Worm (Caenorhabditis elegans) whole organism, mixed stage, embryonic: ENCODE data around the gene T22F7.3.

Experiments
- M03D4.4 ChIP-seq: sonication (generic microtip); optimal IDR thresholded peaks from 2 replicates; lab custom pipeline; 2017; ENCODE audit warnings: mild to moderate bottlenecking, missing genetic modification characterization, missing compliant biosample characterization
- bed-3 ChIP-seq: fragments of 200-800 bp; sonication (Bioruptor generic); optimal IDR thresholded peaks from 3 replicates; lab custom pipeline; 2018; ENCODE audit warnings: mild to moderate bottlenecking, missing genetic modification characterization, moderate library complexity, missing compliant biosample characterization
- blmp-1 ChIP-seq: fragments of 150-350 bp; optimal IDR thresholded peaks from 2 replicates; lab custom pipeline; 2014; ENCODE audit warnings: missing biosample characterization, missing genetic modification characterization
- ceh-39 ChIP-seq: fragments of 150-350 bp; optimal IDR thresholded peaks from 2 replicates; lab custom pipeline; 2014; ENCODE audit warnings: missing biosample characterization, missing genetic modification characterization
- ceh-43 ChIP-seq: fragments of 200-800 bp; sonication (Bioruptor generic); optimal IDR thresholded peaks from 2 replicates; lab custom pipeline; 2018; ENCODE audit warnings: mild to moderate bottlenecking, missing genetic modification characterization, moderate library complexity, missing compliant biosample characterization
- ceh-83 ChIP-seq: fragments of 200-800 bp; sonication (Bioruptor generic); optimal IDR thresholded peaks from 2 replicates; lab custom pipeline; 2018; ENCODE audit warnings: mild to moderate bottlenecking, missing genetic modification characterization, missing compliant biosample characterization
- ces-1 ChIP-seq: fragments of 150-350 bp; optimal IDR thresholded peaks from 2 replicates; lab custom pipeline; 2014; ENCODE audit warnings: missing biosample characterization, missing genetic modification reagents, missing genetic modification characterization
- cnd-1 ChIP-seq: fragments of 200-800 bp; sonication (Bioruptor generic); optimal IDR thresholded peaks from 2 replicates; lab custom pipeline; 2018; ENCODE audit warnings: mild to moderate bottlenecking, missing genetic modification characterization, missing compliant biosample characterization
- drap-1 ChIP-seq: fragments of 200-800 bp; sonication (Bioruptor generic); optimal IDR thresholded peaks from 3 replicates; lab custom pipeline; 2018; ENCODE audit warnings: mild to moderate bottlenecking, missing genetic modification characterization, missing compliant biosample characterization
- elt-1 ChIP-seq: sonication (generic microtip); optimal IDR thresholded peaks from 2 replicates; lab custom pipeline; 2017; ENCODE audit warnings: missing genetic modification characterization, mild to moderate bottlenecking, missing compliant biosample characterization, antibody characterized with exemption, moderate library complexity, borderline replicate concordance; ENCODE audit not compliant: insufficient read depth
- elt-3 ChIP-seq: fragments of 150-350 bp; optimal IDR thresholded peaks from 2 replicates; lab custom pipeline; 2014; ENCODE audit warnings: missing biosample characterization, missing genetic modification characterization
- flh-1 ChIP-seq: fragments of 200-800 bp; sonication (Bioruptor generic); optimal IDR thresholded peaks from 2 replicates; lab custom pipeline; 2018; ENCODE audit warnings: mild to moderate bottlenecking, missing genetic modification characterization, moderate library complexity, missing compliant biosample characterization
- ham-2 ChIP-seq: fragments of 200-800 bp; sonication (Bioruptor generic); optimal IDR thresholded peaks from 2 replicates; lab custom pipeline; 2018; ENCODE audit warnings: mild to moderate bottlenecking, missing genetic modification characterization, missing compliant biosample characterization
- hlh-1 ChIP-seq: fragments of 150-350 bp; optimal IDR thresholded peaks from 2 replicates; lab custom pipeline; 2014; ENCODE audit warnings: missing biosample characterization, missing genetic modification reagents, missing genetic modification characterization
- lin-13 ChIP-seq: fragments of 150-350 bp; optimal IDR thresholded peaks from 2 replicates; lab custom pipeline; 2014; ENCODE audit warnings: missing biosample characterization, missing genetic modification characterization
- lin-32 ChIP-seq: fragments of 200-800 bp; sonication (Bioruptor generic); optimal IDR thresholded peaks from 2 replicates; lab custom pipeline; 2018; ENCODE audit warnings: mild to moderate bottlenecking, missing genetic modification characterization, missing compliant biosample characterization
- lsy-2 ChIP-seq: fragments of 150-350 bp; optimal IDR thresholded peaks from 2 replicates; lab custom pipeline; 2014; ENCODE audit warnings: missing biosample characterization, missing genetic modification characterization
- mab-5 ChIP-seq: fragments of 150-350 bp; optimal IDR thresholded peaks from 2 replicates; lab custom pipeline; 2014; ENCODE audit warnings: missing biosample characterization, missing genetic modification characterization
- mep-1 ChIP-seq: fragments of 150-350 bp; optimal IDR thresholded peaks from 2 replicates; lab custom pipeline; 2017; ENCODE audit warnings: missing biosample characterization, missing genetic modification reagents, missing genetic modification characterization, inconsistent platforms
- mls-2 ChIP-seq: sonication (generic microtip); optimal IDR thresholded peaks from 2 replicates; lab custom pipeline; 2016; ENCODE audit warnings: mild to moderate bottlenecking, missing genetic modification characterization, moderate library complexity, missing compliant biosample characterization
- nhr-12 ChIP-seq: fragments of 150-350 bp; optimal IDR thresholded peaks from 2 replicates; lab custom pipeline; 2014; ENCODE audit warnings: missing biosample characterization, missing genetic modification characterization
- nhr-2 ChIP-seq: fragments of 150-350 bp; optimal IDR thresholded peaks from 2 replicates; lab custom pipeline; 2014; ENCODE audit warnings: missing biosample characterization, missing genetic modification characterization
- nhr-237 ChIP-seq: fragments of 150-350 bp; optimal IDR thresholded peaks from 2 replicates; lab custom pipeline; 2014; ENCODE audit warnings: missing biosample characterization, missing genetic modification characterization
- nhr-28 ChIP-seq: fragments of 150-350 bp; optimal IDR thresholded peaks from 2 replicates; lab custom pipeline; 2014; ENCODE audit warnings: missing biosample characterization, missing genetic modification characterization
- nhr-76 ChIP-seq: sonication (generic microtip); optimal IDR thresholded peaks from 2 replicates; lab custom pipeline; 2017; ENCODE audit warnings: missing biosample characterization, missing genetic modification characterization
- pha-4 ChIP-seq: fragments of 150-350 bp; optimal IDR thresholded peaks from 2 replicates; lab custom pipeline; 2018; ENCODE audit warnings: missing biosample characterization, missing genetic modification reagents, missing genetic modification characterization
- sem-2 ChIP-seq: fragments of 200-800 bp; sonication (Bioruptor generic); optimal IDR thresholded peaks from 2 replicates; lab custom pipeline; 2018; ENCODE audit warnings: mild to moderate bottlenecking, missing genetic modification characterization, missing compliant biosample characterization
- snpc-4 ChIP-seq: fragments of 150-350 bp; optimal IDR thresholded peaks from 2 replicates; lab custom pipeline; 2014; ENCODE audit warnings: missing biosample characterization, missing genetic modification characterization
- sptf-1 ChIP-seq: sonication (generic microtip); optimal IDR thresholded peaks from 2 replicates; lab custom pipeline; 2017; ENCODE audit warnings: mild to moderate bottlenecking, missing genetic modification characterization, moderate library complexity, missing compliant biosample characterization
- tbx-8 ChIP-seq: fragments of 200-800 bp; sonication (Bioruptor generic); optimal IDR thresholded peaks from 2 replicates; lab custom pipeline; 2018; ENCODE audit warnings: mild to moderate bottlenecking, missing genetic modification characterization, moderate library complexity, missing compliant biosample characterization
- unc-120 ChIP-seq: sonication (generic microtip); optimal IDR thresholded peaks from 2 replicates; lab custom pipeline; 2017; ENCODE audit warnings: missing genetic modification characterization, missing compliant biosample characterization; ENCODE audit not compliant: poor library complexity, severe bottlenecking
- unc-39 ChIP-seq: fragments of 150-350 bp; optimal IDR thresholded peaks from 2 replicates; lab custom pipeline; 2014; ENCODE audit warnings: missing biosample characterization, missing genetic modification characterization
- unc-62 ChIP-seq: fragments of 150-350 bp; optimal IDR thresholded peaks from 2 replicates; lab custom pipeline; 2014; ENCODE audit warnings: missing biosample characterization, missing genetic modification reagents, missing genetic modification characterization
- zip-8 ChIP-seq: fragments of 150-350 bp; optimal IDR thresholded peaks from 2 replicates; lab custom pipeline; 2014; ENCODE audit warnings: missing biosample characterization, missing genetic modification characterization
- ztf-11 ChIP-seq: fragments of 150-350 bp; optimal IDR thresholded peaks from 2 replicates; lab custom pipeline; 2014; ENCODE audit warnings: missing biosample characterization, missing genetic modification characterization

The T22F7.3 gene

DNA sequence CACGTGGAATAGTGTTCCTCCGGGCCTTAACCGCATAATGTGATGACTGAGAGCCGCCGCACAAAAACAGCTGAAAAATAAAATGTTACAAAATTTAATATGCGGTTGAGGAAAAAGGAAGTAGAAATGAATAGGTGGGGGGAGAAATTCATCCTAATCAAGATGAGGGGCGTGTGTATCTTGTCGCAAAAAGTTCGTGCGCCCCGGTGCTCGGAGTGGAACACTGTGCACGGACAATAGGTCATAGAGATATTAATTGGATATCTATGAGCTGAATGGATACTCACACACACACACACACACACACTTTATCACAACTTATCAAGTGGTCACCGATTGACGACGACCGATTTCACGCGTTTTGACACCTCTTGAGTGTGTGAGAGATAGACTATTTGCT, at the start of gene T22F7.3:
TSS of gene T22F7.3 (minus strand) at position 101 of the 400 bp plus-strand sequence.
- no peak for TF ChIP-seq unc-120 (tag; lab: Kevin White, UChicago)
- no peak for TF ChIP-seq mab-5 (tag; lab: Kevin White, UChicago)
- no peak for TF ChIP-seq ceh-43 (GFP tag; lab: Kevin White, UChicago)
- no peak for TF ChIP-seq snpc-4 (tag; lab: Kevin White, UChicago)
- no peak for TF ChIP-seq sptf-1

- TF ChIP-seq elt-3 (peak; percentile 28), snpc-4 (tag; lab: Kevin White, UChicago) (no peak), ceh-83 (GFP tag; lab: Kevin White, UChicago) (no peak), pha-4 (tag; lab: Kevin White, UChicago) (no peak), blmp-1 (tag; lab: Kevin White, UChicago) (peak; percentile 97), ham-2 (peak; percentile 3)
Observed at ce11 chrIII:568815-569214, 45.0 kb upstream of the T22F7.3 start.

DNA sequence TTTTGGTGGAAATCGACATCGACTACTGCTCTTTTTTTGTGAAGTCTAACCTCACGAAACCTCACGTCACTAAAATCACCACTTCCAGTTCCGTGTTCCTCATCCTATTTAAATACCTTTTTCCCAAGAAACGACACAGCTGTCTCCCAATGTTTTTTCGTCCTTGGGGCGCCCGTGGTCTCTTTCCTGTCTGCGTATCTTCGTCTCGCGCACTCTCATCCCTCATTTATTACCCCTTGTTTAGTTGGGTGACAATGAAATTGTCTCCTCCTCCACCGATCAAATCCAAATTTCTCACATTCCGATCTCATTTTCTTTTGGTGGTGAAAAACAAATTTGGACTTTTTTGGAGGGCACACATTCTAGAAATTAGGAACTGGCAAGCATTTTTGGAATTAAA, 40.9 kb upstream of the T22F7.3 start:
- no peak for TF ChIP-seq lin-32 (GFP tag; lab: Kevin White, UChicago)
- no peak for TF ChIP-seq tbx-8 (GFP tag; lab: Kevin White, UChicago)
- TF ChIP-seq bed-3, result no peak

ce11 chrIII:563755-564154, 39.9 kb upstream of the T22F7.3 start:
- TF ChIP-seq ceh-39 (tag; lab: Kevin White, UChicago), result no peak
- TF ChIP-seq zip-8 (tag; lab: Kevin White, UChicago), result no peak
- TF ChIP-seq nhr-2 (tag; lab: Kevin White, UChicago), result no peak
- no peak for TF ChIP-seq mls-2 (tag; lab: Kevin White, UChicago)
- no peak for TF ChIP-seq lsy-2 (tag; lab: Kevin White, UChicago)
- TF ChIP-seq nhr-28 (tag; lab: Kevin White, UChicago), result no peak
- no peak for TF ChIP-seq elt-1 (tag; lab: Kevin White, UChicago)
- no peak for TF ChIP-seq lin-13
- no peak for TF ChIP-seq pha-4 (tag; lab: Kevin White, UChicago)
- no peak for TF ChIP-seq flh-1 (GFP tag; lab: Kevin White, UChicago)

ce11 chrIII:558832-559231, 35.0 kb upstream of the T22F7.3 start:
- no peak for TF ChIP-seq ztf-11 (tag; lab: Kevin White, UChicago)
- TF ChIP-seq mep-1 (tag; lab: Kevin White, UChicago), result peak; percentile 51
- no peak for TF ChIP-seq nhr-237 (tag; lab: Kevin White, UChicago)
- TF ChIP-seq ceh-43 (GFP tag; lab: Kevin White, UChicago), result no peak
- no peak for TF ChIP-seq unc-120 (tag; lab: Kevin White, UChicago)
- no peak for TF ChIP-seq snpc-4 (tag; lab: Kevin White, UChicago)
- TF ChIP-seq unc-39 (tag; lab: Kevin White, UChicago), result no peak
- TF ChIP-seq lin-13, result no peak
- TF ChIP-seq flh-1 (GFP tag; lab: Kevin White, UChicago), result no peak
- TF ChIP-seq unc-62 (GFP tag; lab: Kevin White, UChicago), result peak; percentile 63
- TF ChIP-seq nhr-28 (tag; lab: Kevin White, UChicago), result no peak
- no peak for TF ChIP-seq ham-2
- TF ChIP-seq cnd-1 (tag; lab: Kevin White, UChicago), result no peak
- TF ChIP-seq ces-1, result no peak
- peak; percentile 10 for TF ChIP-seq sptf-1
- no peak for TF ChIP-seq blmp-1 (tag; lab: Kevin White, UChicago)
- TF ChIP-seq zip-8 (tag; lab: Kevin White, UChicago), result no peak
- no peak for TF ChIP-seq tbx-8 (GFP tag; lab: Kevin White, UChicago)
- peak; percentile 14 for TF ChIP-seq elt-1 (tag; lab: Kevin White, UChicago)
- TF ChIP-seq nhr-76 (tag; lab: Kevin White, UChicago), result no peak
- peak; percentile 83 for TF ChIP-seq nhr-2 (tag; lab: Kevin White, UChicago)
- peak; percentile 15 for TF ChIP-seq lsy-2 (tag; lab: Kevin White, UChicago)
- TF ChIP-seq hlh-1 (tag; lab: Kevin White, UChicago), result peak; percentile 46
- no peak for TF ChIP-seq mls-2 (tag; lab: Kevin White, UChicago)
- no peak for TF ChIP-seq elt-3
- TF ChIP-seq lin-32 (GFP tag; lab: Kevin White, UChicago), result no peak
- no peak for TF ChIP-seq sem-2
- TF ChIP-seq drap-1 (GFP tag; lab: Kevin White, UChicago), result peak; percentile 33
- peak; percentile 57 for TF ChIP-seq ceh-39 (tag; lab: Kevin White, UChicago)
- TF ChIP-seq M03D4.4 (tag; lab: Kevin White, UChicago), result no peak
- no peak for TF ChIP-seq bed-3
- peak; percentile 84 for TF ChIP-seq pha-4 (tag; lab: Kevin White, UChicago)
- no peak for TF ChIP-seq nhr-12
- no peak for TF ChIP-seq mab-5 (tag; lab: Kevin White, UChicago)
- no peak for TF ChIP-seq ceh-83 (GFP tag; lab: Kevin White, UChicago)
